Worm (Caenorhabditis elegans): ENCODE measurements around the gene wdr-62.

DNA sequence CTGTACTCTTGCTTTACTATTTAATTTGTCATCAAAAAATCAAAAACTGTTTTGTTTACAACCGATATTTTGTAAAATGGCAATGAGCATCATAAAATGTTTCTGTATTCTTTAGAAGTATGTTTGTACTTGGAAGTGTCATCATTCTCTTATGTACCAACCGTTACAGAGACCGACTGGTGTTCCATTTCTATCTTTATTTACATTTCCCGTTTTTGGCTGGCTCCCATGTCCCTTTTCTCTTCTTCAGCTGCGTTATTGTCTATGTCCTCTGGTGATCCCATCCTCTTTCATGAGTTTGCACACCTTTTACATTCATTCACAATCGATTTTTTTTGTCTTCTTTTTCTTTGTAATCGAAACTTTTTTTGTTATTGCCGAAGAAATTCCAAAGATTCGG, 7.6 kb downstream of the wdr-62 start:
- TF ChIP-seq lin-13 (GFP tag; optimal IDR thresholded peaks at IDR 0.05) (no peak), ama-1 (optimal IDR thresholded peaks at IDR 0.05) (no peak), ceh-90 (tag; optimal IDR thresholded peaks at IDR 0.05) (no peak), skn-1 (tag; optimal IDR thresholded peaks at IDR 0.05) (no peak), zag-1 (tag; optimal IDR thresholded peaks at IDR 0.05) (no peak), rnt-1 (tag; optimal IDR thresholded peaks at IDR 0.05) (no peak), nhr-19 (GFP tag; conservative IDR thresholded peaks at IDR 0.05) (no peak), swsn-7 (tag; optimal IDR thresholded peaks at IDR 0.05) (no peak), sox-4 (tag; optimal IDR thresholded peaks at IDR 0.05) (no peak)
